Worm (Caenorhabditis elegans): ENCODE data around the gene F12F6.1.
A peak's percentile ranks its signal among the peaks of the same experiment; 100 is the strongest.

F12F6.1 gene

DNA sequence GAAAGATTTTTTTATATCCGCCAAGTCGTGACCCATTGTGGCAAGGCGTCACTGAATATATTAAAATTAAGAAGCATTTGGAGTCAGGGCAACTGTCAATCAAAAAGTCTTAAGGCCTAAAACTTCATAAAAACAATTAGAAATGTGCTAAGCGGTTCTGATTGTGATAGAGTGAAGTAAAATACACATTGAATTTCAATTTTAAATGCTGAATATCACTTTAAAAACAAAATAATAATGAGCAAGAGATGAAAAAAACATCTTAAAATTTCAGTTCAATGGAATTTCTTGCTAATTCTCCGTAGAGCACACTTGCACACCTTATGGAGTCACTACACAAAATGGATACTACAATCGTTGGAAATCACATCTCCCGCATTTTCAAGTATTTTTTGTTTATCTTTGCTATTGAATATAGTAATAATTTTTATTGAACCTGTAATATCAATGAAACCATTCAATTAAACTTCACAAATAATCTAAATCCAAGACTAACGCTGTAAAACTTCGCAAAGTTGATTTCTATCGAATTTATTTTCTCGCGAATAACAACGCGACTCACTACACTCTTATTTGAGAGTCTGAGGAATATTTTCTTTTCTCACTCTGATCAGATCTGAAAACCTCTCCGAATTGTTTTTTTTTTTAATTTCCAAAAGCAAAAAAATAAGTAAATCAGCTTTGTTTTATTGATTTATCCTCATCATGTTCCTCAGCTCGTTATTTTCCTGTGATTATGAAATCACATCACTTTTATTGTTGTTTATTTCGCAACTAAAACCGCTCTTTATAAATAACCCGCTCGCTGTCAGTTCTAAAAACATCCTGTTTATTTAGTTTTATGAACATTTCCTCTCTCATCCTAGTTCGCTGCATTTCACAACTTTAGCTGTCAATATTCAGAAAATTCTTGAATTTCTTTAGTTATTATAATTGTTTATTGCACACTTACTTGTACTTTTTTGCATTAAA is 52.0 kb downstream of the F12F6.1 start, which contains the start of gene mars-1 (continued):
- peak; percentile 80 for TF ChIP-seq nhr-90 (tag; optimal IDR thresholded peaks at IDR 0.05; ENCODE audit: poor library complexity)
- peak; percentile 89 for TF ChIP-seq nhr-71 (tag; optimal IDR thresholded peaks at IDR 0.05)
- no peak for TF ChIP-seq fkh-4 (tag; optimal IDR thresholded peaks at IDR 0.05; ENCODE audit: borderline replicate concordance)

DNA sequence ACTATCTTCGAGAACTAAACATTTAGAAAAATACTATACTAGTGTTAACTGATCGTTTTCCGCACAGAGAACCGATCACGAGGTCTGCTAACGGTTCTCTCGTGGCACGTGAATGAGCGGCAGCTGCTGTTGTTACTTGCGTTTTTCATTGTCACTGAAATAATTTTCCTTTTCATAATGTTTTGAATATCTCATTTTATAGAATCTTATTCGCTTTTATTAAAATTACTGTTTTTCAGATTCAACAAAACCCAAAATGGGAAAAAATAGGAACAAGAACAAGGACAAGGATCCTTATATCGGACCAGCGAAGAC is 52.6 kb downstream of the F12F6.1 start, which contains the start of gene F58B3.6:
Gene F58B3.6 (plus strand): TSS at position 240 of the 315 bp plus-strand sequence.
- TF ChIP-seq tlp-1 (tag; optimal IDR thresholded peaks at IDR 0.05): no peak
- peak in 1 of 2 experiments; percentile 33 for TF ChIP-seq efl-1 (optimal IDR thresholded peaks at IDR 0.05)
- TF ChIP-seq efl-1 (GFP tag; optimal IDR thresholded peaks at IDR 0.05 in 1 of 2): peak; percentile 7 to 39
- TF ChIP-seq nhr-19 (GFP tag; conservative IDR thresholded peaks at IDR 0.05): peak; percentile 77
- no peak for TF ChIP-seq unc-30 (tag; optimal IDR thresholded peaks at IDR 0.05)
- peak; percentile 22 to 71 for TF ChIP-seq lin-35 (GFP tag; optimal IDR thresholded peaks at IDR 0.05)
- TF ChIP-seq elt-3 (tag; optimal IDR thresholded peaks at IDR 0.05): peak in 2 of 6 experiments; percentile 16 to 67
- TF ChIP-seq ama-1 (optimal IDR thresholded peaks at IDR 0.05): no peak
- TF ChIP-seq tbx-2 (tag; optimal IDR thresholded peaks at IDR 0.05): peak; percentile 16
- TF ChIP-seq C16A3.4 (tag; optimal IDR thresholded peaks at IDR 0.05): peak; percentile 53
- peak; percentile 73 for TF ChIP-seq mep-1 (tag; optimal IDR thresholded peaks at IDR 0.05)
- peak in 1 of 2 experiments; percentile 91 for TF ChIP-seq mdl-1 (tag; optimal IDR thresholded peaks at IDR 0.05)
- peak; percentile 66 for TF ChIP-seq ztf-4 (tag; optimal IDR thresholded peaks at IDR 0.05)
- peak; percentile 6 for TF ChIP-seq swsn-7 (tag; optimal IDR thresholded peaks at IDR 0.05)
- no peak for TF ChIP-seq F16B12.6 (tag; optimal IDR thresholded peaks at IDR 0.05)
- TF ChIP-seq dpl-1 (GFP tag; optimal IDR thresholded peaks at IDR 0.05): peak in 2 of 3 experiments; percentile 15 to 45
- TF ChIP-seq nhr-12 (tag; optimal IDR thresholded peaks at IDR 0.05): no peak
- TF ChIP-seq xbp-1 (tag; optimal IDR thresholded peaks at IDR 0.05): peak; percentile 10
- TF ChIP-seq nhr-71 (tag; optimal IDR thresholded peaks at IDR 0.05): peak; percentile 77
- peak; percentile 76 for TF ChIP-seq blmp-1 (tag; optimal IDR thresholded peaks at IDR 0.05)
- TF ChIP-seq rnt-1 (tag; optimal IDR thresholded peaks at IDR 0.05): peak; percentile 53
- peak; percentile 84 for TF ChIP-seq snu-23 (GFP tag; optimal IDR thresholded peaks at IDR 0.05)
- no peak for TF ChIP-seq elt-2 (tag; optimal IDR thresholded peaks at IDR 0.05)
- TF ChIP-seq ceh-8 (GFP tag; optimal IDR thresholded peaks at IDR 0.05): no peak
- peak; percentile 70 for TF ChIP-seq lin-14 (GFP tag; optimal IDR thresholded peaks at IDR 0.05)
- TF ChIP-seq nhr-20 (tag; optimal IDR thresholded peaks at IDR 0.05): peak; percentile 89
- TF ChIP-seq nhr-90 (tag; optimal IDR thresholded peaks at IDR 0.05; ENCODE audit: poor library complexity): peak; percentile 30
- TF ChIP-seq lsy-2 (tag; optimal IDR thresholded peaks at IDR 0.05): peak; percentile 26 to 65
- peak; percentile 54 for TF ChIP-seq unc-130 (tag; optimal IDR thresholded peaks at IDR 0.05)
- peak; percentile 54 for TF ChIP-seq lir-3 (tag; optimal IDR thresholded peaks at IDR 0.05; ENCODE audit: poor library complexity)

All from whole organism, L1 larva.